Worm (Caenorhabditis elegans): Measurements from ENCODE around the gene C17B7.10.

- TF ChIP-seq snpc-4 (GFP tag; optimal IDR thresholded peaks at IDR 0.05), result no peak
- no peak for TF ChIP-seq snpc-4 (tag; optimal IDR thresholded peaks at IDR 0.05)
- no peak for TF ChIP-seq nhr-90 (tag; optimal IDR thresholded peaks at IDR 0.05)
- no peak for TF ChIP-seq sptf-2 (GFP tag; optimal IDR thresholded peaks at IDR 0.05)
- TF ChIP-seq F57A8.1 (GFP tag; optimal IDR thresholded peaks at IDR 0.05), result no peak
- no peak for TF ChIP-seq ama-1 (optimal IDR thresholded peaks at IDR 0.05)
- no peak for TF ChIP-seq ama-1 (GFP tag; optimal IDR thresholded peaks at IDR 0.05)
- TF ChIP-seq ztf-6 (GFP tag; IDR thresholded peaks at IDR 0.05), result no peak
- no peak for TF ChIP-seq unc-130 (GFP tag; optimal IDR thresholded peaks at IDR 0.05)
- TF ChIP-seq B0019.2 (GFP tag; conservative IDR thresholded peaks at IDR 0.05), result no peak
- TF ChIP-seq unc-62 (GFP tag; optimal IDR thresholded peaks at IDR 0.05), result no peak
- no peak for TF ChIP-seq nhr-120 (GFP tag; IDR thresholded peaks at IDR 0.05)
- no peak for TF ChIP-seq ets-4 (GFP tag; optimal IDR thresholded peaks at IDR 0.05)
Observed at ce11 chrV:3347486-3347885, 5.7 kb upstream of the C17B7.10 start.

All from whole organism, young adult.